Fruit fly (Drosophila melanogaster) whole organism, prepupa: Measurements from ENCODE around the gene CG4069.
A peak's percentile ranks its signal among the peaks of the same experiment; 100 is the strongest.

Experiments used
- CG11294 ChIP-seq: fragments of 200-800 bp; sonication (Bioruptor generic); IDR thresholded peaks from 2 replicates; pipeline ENCODE4 v1.3.6; 2022; ENCODE audit warnings: missing biosample characterization, missing genetic modification characterization
- CG11902 ChIP-seq: fragments of 200-800 bp; sonication (Bioruptor generic); optimal IDR thresholded peaks from 3 replicates; lab custom pipeline; 2016; ENCODE audit warnings: missing biosample characterization, missing genetic modification characterization
- CG1621 ChIP-seq: fragments of 200-800 bp; sonication (Bioruptor generic); optimal IDR thresholded peaks from 3 replicates; lab custom pipeline; 2018; ENCODE audit warnings: missing biosample characterization, mild to moderate bottlenecking, missing genetic modification characterization
- CG16779 ChIP-seq: fragments of 200-800 bp; sonication (Bioruptor generic); optimal IDR thresholded peaks from 3 replicates; lab custom pipeline; 2017; ENCODE audit warnings: missing biosample characterization, mild to moderate bottlenecking, missing genetic modification characterization
- CG32006 ChIP-seq: fragments of 200-800 bp; sonication (Bioruptor generic); optimal IDR thresholded peaks from 3 replicates; lab custom pipeline; 2017; ENCODE audit warnings: missing biosample characterization, mild to moderate bottlenecking, missing genetic modification characterization
- CG34406 ChIP-seq: fragments of 200-800 bp; sonication (Bioruptor generic); optimal IDR thresholded peaks from 3 replicates; lab custom pipeline; 2016; ENCODE audit warnings: missing biosample characterization, missing genetic modification characterization
- CG3919 ChIP-seq: fragments of 200-800 bp; sonication (Bioruptor generic); optimal IDR thresholded peaks from 3 replicates; lab custom pipeline; 2016; ENCODE audit warnings: missing biosample characterization, missing genetic modification characterization
- CG4318 ChIP-seq: fragments of 200-800 bp; sonication (Bioruptor generic); optimal IDR thresholded peaks from 3 replicates; lab custom pipeline; 2017; ENCODE audit warnings: missing biosample characterization, mild to moderate bottlenecking, missing genetic modification characterization
- CG6808 ChIP-seq: fragments of 200-800 bp; sonication (Bioruptor generic); optimal IDR thresholded peaks from 3 replicates; lab custom pipeline; 2017; ENCODE audit warnings: missing biosample characterization, missing genetic modification characterization, mild to moderate bottlenecking, moderate library complexity, missing genetic modification reagents
- CG6854 ChIP-seq: fragments of 200-800 bp; sonication (Bioruptor generic); optimal IDR thresholded peaks from 2 replicates; lab custom pipeline; 2017; ENCODE audit warnings: missing biosample characterization, mild to moderate bottlenecking, missing genetic modification characterization
- CG7368 ChIP-seq: fragments of 200-800 bp; sonication (Bioruptor generic); optimal IDR thresholded peaks from 3 replicates; lab custom pipeline; 2016; ENCODE audit warnings: missing biosample characterization, missing genetic modification characterization
- CG8119 ChIP-seq: fragments of 200-800 bp; sonication (Bioruptor generic); IDR thresholded peaks from 3 replicates; pipeline ENCODE4 v1.3.6; 2022; ENCODE audit warnings: missing biosample characterization, missing genetic modification characterization
- CG8319 ChIP-seq: fragments of 200-800 bp; sonication (Bioruptor generic); optimal IDR thresholded peaks from 3 replicates; lab custom pipeline; 2016; ENCODE audit warnings: missing biosample characterization, missing genetic modification characterization
- CG8632 ChIP-seq: fragments of 200-800 bp; sonication (Bioruptor generic); optimal IDR thresholded peaks from 3 replicates; lab custom pipeline; 2016; ENCODE audit warnings: missing biosample characterization, missing genetic modification characterization
- CG9139 ChIP-seq: fragments of 200-800 bp; sonication (Bioruptor generic); optimal IDR thresholded peaks from 3 replicates; lab custom pipeline; 2017; ENCODE audit warnings: missing biosample characterization, mild to moderate bottlenecking, missing genetic modification characterization
- Eip75B ChIP-seq: fragments of 200-800 bp; sonication (Bioruptor generic); optimal IDR thresholded peaks from 3 replicates; lab custom pipeline; 2016; ENCODE audit warnings: missing biosample characterization, missing genetic modification characterization
- Eip78C ChIP-seq: fragments of 200-800 bp; sonication (Bioruptor generic); peaks from one replicate; lab custom pipeline; 2016; ENCODE audit warnings: missing biosample characterization, missing genetic modification characterization
- Eip93F ChIP-seq: fragments of 200-800 bp; sonication (Bioruptor generic); optimal IDR thresholded peaks from 2 replicates; lab custom pipeline; 2016; ENCODE audit warnings: missing biosample characterization, mild to moderate bottlenecking, missing genetic modification characterization
- Ets21C ChIP-seq: fragments of 200-800 bp; sonication (Bioruptor generic); optimal IDR thresholded peaks from 3 replicates; lab custom pipeline; 2016; ENCODE audit warnings: missing biosample characterization, missing genetic modification characterization
- Ets96B ChIP-seq: fragments of 200-800 bp; optimal IDR thresholded peaks from 2 replicates; lab custom pipeline; 2019; ENCODE audit warnings: missing biosample characterization, mild to moderate bottlenecking, missing genetic modification characterization, moderate library complexity
- Gug ChIP-seq: fragments of 200-800 bp; sonication (Bioruptor generic); IDR thresholded peaks from 2 replicates; pipeline ENCODE4 v1.3.6; 2022; ENCODE audit warnings: missing biosample characterization, missing genetic modification characterization
- Hr38 ChIP-seq: sonication (Bioruptor generic); optimal IDR thresholded peaks from 2 replicates; lab custom pipeline; 2016; ENCODE audit warnings: missing biosample characterization, missing genetic modification characterization
- Hr39 ChIP-seq: fragments of 200-800 bp; sonication (Bioruptor generic); optimal IDR thresholded peaks from 2 replicates; lab custom pipeline; 2016; ENCODE audit warnings: missing biosample characterization, missing genetic modification characterization
- Hr4 ChIP-seq: fragments of 200-800 bp; sonication (Bioruptor generic); optimal IDR thresholded peaks from 3 replicates; lab custom pipeline; 2016; ENCODE audit warnings: missing biosample characterization, missing genetic modification characterization
- Lpt ChIP-seq: fragments of 200-800 bp; sonication (Bioruptor generic); optimal IDR thresholded peaks from 3 replicates; lab custom pipeline; 2016; ENCODE audit warnings: missing biosample characterization, missing genetic modification characterization
- Met ChIP-seq: fragments of 200-800 bp; sonication (Bioruptor generic); optimal IDR thresholded peaks from 3 replicates; lab custom pipeline; 2016; ENCODE audit warnings: missing biosample characterization, missing genetic modification characterization
- OdsH ChIP-seq: fragments of 200-800 bp; sonication (Bioruptor generic); optimal IDR thresholded peaks from 3 replicates; lab custom pipeline; 2016; ENCODE audit warnings: missing biosample characterization, missing genetic modification characterization
- Sox102F ChIP-seq: fragments of 200-800 bp; sonication (Bioruptor generic); optimal IDR thresholded peaks from 2 replicates; lab custom pipeline; 2016; ENCODE audit warnings: missing biosample characterization, mild to moderate bottlenecking, missing genetic modification characterization
- Sox14 ChIP-seq: fragments of 200-800 bp; sonication (Bioruptor generic); optimal IDR thresholded peaks from 3 replicates; lab custom pipeline; 2016; ENCODE audit warnings: missing biosample characterization, missing genetic modification characterization
- Sox15 ChIP-seq: fragments of 200-800 bp; sonication (Bioruptor generic); optimal IDR thresholded peaks from 3 replicates; lab custom pipeline; 2016; ENCODE audit warnings: missing biosample characterization, missing genetic modification characterization
- achi ChIP-seq: fragments of 200-800 bp; sonication (Bioruptor generic); optimal IDR thresholded peaks from 3 replicates; lab custom pipeline; 2016; ENCODE audit warnings: missing biosample characterization, missing genetic modification characterization
- acj6 ChIP-seq: fragments of 200-800 bp; sonication (Bioruptor generic); optimal IDR thresholded peaks from 3 replicates; lab custom pipeline; 2016; ENCODE audit warnings: missing biosample characterization, missing genetic modification characterization
- cyc ChIP-seq: fragments of 200-800 bp; sonication (Bioruptor generic); optimal IDR thresholded peaks from 3 replicates; lab custom pipeline; 2016; ENCODE audit warnings: missing biosample characterization, missing genetic modification characterization
- eg ChIP-seq: fragments of 200-800 bp; sonication (Bioruptor generic); IDR thresholded peaks from 3 replicates; pipeline ENCODE4 v1.3.6; 2022; ENCODE audit warnings: missing biosample characterization, missing genetic modification characterization
- esn ChIP-seq: fragments of 200-800 bp; sonication (Bioruptor generic); optimal IDR thresholded peaks from 2 replicates; lab custom pipeline; 2016; ENCODE audit warnings: missing biosample characterization, mild to moderate bottlenecking, missing genetic modification characterization, moderate library complexity
- lz ChIP-seq: fragments of 200-800 bp; sonication (Bioruptor generic); optimal IDR thresholded peaks from 3 replicates; lab custom pipeline; 2016; ENCODE audit warnings: missing biosample characterization, missing genetic modification characterization
- salr ChIP-seq, 2 experiments: fragments of 200-800 bp; sonication (Bioruptor generic); optimal IDR thresholded peaks; 3 replicates each; lab custom pipeline; 2016 to 2018; ENCODE audit warnings: missing biosample characterization in 2 of 2, missing genetic modification characterization in 2 of 2, mild to moderate bottlenecking in 1 of 2
- spab ChIP-seq: fragments of 200-800 bp; sonication (Bioruptor generic); optimal IDR thresholded peaks from 2 replicates; lab custom pipeline; 2017; ENCODE audit warnings: missing biosample characterization, mild to moderate bottlenecking, missing genetic modification characterization, missing genetic modification reagents
- ss ChIP-seq, 2 experiments: fragments of 200-800 bp; sonication (Bioruptor generic); optimal IDR thresholded peaks; 2 replicates in 1 of 2; 3 replicates in 1 of 2; lab custom pipeline; 2017 to 2018; ENCODE audit warnings: mild to moderate bottlenecking in 2 of 2, missing biosample characterization in 2 of 2, missing genetic modification characterization in 2 of 2, moderate library complexity in 1 of 2
- svp ChIP-seq: fragments of 200-800 bp; sonication (Bioruptor generic); peaks from one replicate; lab custom pipeline; 2016; ENCODE audit warnings: missing biosample characterization, missing genetic modification characterization
- topi ChIP-seq: fragments of 200-800 bp; sonication (Bioruptor generic); optimal IDR thresholded peaks from 3 replicates; lab custom pipeline; 2016; ENCODE audit warnings: missing biosample characterization, missing genetic modification characterization

CG4069 gene

dm6 chr3L:12533392-12534070 is 3.6 kb downstream of the CG4069 start, which contains the start of the genes Tsf2 and CG34242 (continued):
- TF ChIP-seq CG6808 (GFP tag; lab: Kevin White, UChicago): no peak
- TF ChIP-seq Eip78C (GFP tag; lab: Kevin White, UChicago): peak; percentile 89
- TF ChIP-seq CG11902 (GFP tag; lab: Kevin White, UChicago): peak; percentile 84
- TF ChIP-seq Hr38 (GFP tag; lab: Kevin White, UChicago): no peak
- no peak for TF ChIP-seq CG16779
- peak; percentile 47 for TF ChIP-seq lz
- TF ChIP-seq Sox102F: no peak
- peak; percentile 74 for TF ChIP-seq spab (GFP tag; lab: Kevin White, UChicago)
- TF ChIP-seq CG9139 (GFP tag; lab: Kevin White, UChicago): peak; percentile 69
- peak; percentile 85 for TF ChIP-seq cyc (GFP tag; lab: Kevin White, UChicago)
- TF ChIP-seq CG11294 (GFP tag; lab: Robert Waterston, UW): peak; percentile 83
- TF ChIP-seq Hr39 (GFP tag; lab: Kevin White, UChicago): no peak
- no peak for TF ChIP-seq salr (GFP tag; optimal IDR thresholded peaks at IDR 0.05; lab: Kevin White, UChicago)
- peak; percentile 95 for TF ChIP-seq eg
- TF ChIP-seq Met: peak; percentile 73
- no peak for TF ChIP-seq achi (GFP tag; lab: Kevin White, UChicago)
- peak; percentile 81 for TF ChIP-seq Ets96B (tag; lab: Kevin White, UChicago)
- no peak for TF ChIP-seq CG8119 (GFP tag; lab: Robert Waterston, UW)
- TF ChIP-seq CG32006 (GFP tag; lab: Kevin White, UChicago): no peak
- TF ChIP-seq CG8632: no peak
- TF ChIP-seq CG34406 (GFP tag; lab: Kevin White, UChicago): no peak
- no peak for TF ChIP-seq CG6854
- no peak for TF ChIP-seq Eip75B (GFP tag; lab: Kevin White, UChicago)
- peak; percentile 81 for TF ChIP-seq CG8319 (GFP tag; lab: Kevin White, UChicago)
- TF ChIP-seq Eip93F: peak; percentile 34
- TF ChIP-seq Hr4 (GFP tag; lab: Kevin White, UChicago): no peak
- no peak for TF ChIP-seq OdsH (GFP tag; lab: Kevin White, UChicago)
- peak; percentile 28 to 57 for TF ChIP-seq ss (GFP tag; optimal IDR thresholded peaks at IDR 0.05; lab: Kevin White, UChicago)
- TF ChIP-seq CG7368 (GFP tag; lab: Kevin White, UChicago): peak; percentile 37
- peak; percentile 95 for TF ChIP-seq Gug (GFP tag; lab: Robert Waterston, UW)
- no peak for TF ChIP-seq CG4318 (GFP tag; lab: Kevin White, UChicago)
- no peak for TF ChIP-seq Ets21C (GFP tag; lab: Kevin White, UChicago)
- no peak for TF ChIP-seq Sox15
- peak; percentile 85 for TF ChIP-seq Lpt (GFP tag; lab: Kevin White, UChicago)
- TF ChIP-seq, all 60 proteins: peak for 29

dm6 chr3L:12532220-12532619 is 4.9 kb downstream of the CG4069 start:
- TF ChIP-seq svp (GFP tag; lab: Kevin White, UChicago) (peak; percentile 92), Sox14 (GFP tag; lab: Kevin White, UChicago) (no peak), CG11294 (GFP tag; lab: Robert Waterston, UW) (no peak), CG11902 (GFP tag; lab: Kevin White, UChicago) (no peak), topi (GFP tag; lab: Kevin White, UChicago) (no peak), CG9139 (GFP tag; lab: Kevin White, UChicago) (no peak), Gug (GFP tag; lab: Robert Waterston, UW) (no peak), acj6 (no peak), CG8319 (GFP tag; lab: Kevin White, UChicago) (no peak)

dm6 chr3L:12530044-12530443 is 7.1 kb downstream of the CG4069 start, which contains the start of gene nst:
TSS of gene nst (minus strand) at chr3L:12530171.
- TF ChIP-seq acj6 (peak; percentile 2), Met (peak; percentile 18), Sox102F (no peak), lz (peak; percentile 7), CG3919 (GFP tag; lab: Kevin White, UChicago) (no peak), OdsH (GFP tag; lab: Kevin White, UChicago) (peak; percentile 3), svp (GFP tag; lab: Kevin White, UChicago) (peak; percentile 87), esn (GFP tag; lab: Kevin White, UChicago) (peak; percentile 24), Eip78C (GFP tag; lab: Kevin White, UChicago) (peak; percentile 48), CG1621 (peak; percentile 90)
